Fruit fly (Drosophila melanogaster): Measurements from ENCODE around the gene CG31668.

dm6 chr2L:2236722-2237121 is 30.8 kb upstream of the CG31668 start, which contains the start of gene Sec24CD:
- TF ChIP-seq fkh (GFP tag; optimal IDR thresholded peaks at IDR 0.05), result no peak
- TF ChIP-seq CG16779 (tag; optimal IDR thresholded peaks at IDR 0.05), result no peak
- no peak for TF ChIP-seq fd85E (GFP tag; optimal IDR thresholded peaks at IDR 0.05)
- TF ChIP-seq spab (GFP tag; optimal IDR thresholded peaks at IDR 0.05), result no peak
- TF ChIP-seq CG6854 (GFP tag; optimal IDR thresholded peaks at IDR 0.05), result no peak
- peak; percentile 13; the same call in 1 of the 2 replicates for TF ChIP-seq CG15336 (GFP tag; IDR thresholded peaks at IDR 0.05)
- no peak for TF ChIP-seq CG1621 (tag; optimal IDR thresholded peaks at IDR 0.05)
- no peak for TF ChIP-seq CG8319 (GFP tag; optimal IDR thresholded peaks at IDR 0.05)
